Fruit fly (Drosophila melanogaster): ENCODE measurements around the gene CG12725.

CG12725 gene

DNA sequence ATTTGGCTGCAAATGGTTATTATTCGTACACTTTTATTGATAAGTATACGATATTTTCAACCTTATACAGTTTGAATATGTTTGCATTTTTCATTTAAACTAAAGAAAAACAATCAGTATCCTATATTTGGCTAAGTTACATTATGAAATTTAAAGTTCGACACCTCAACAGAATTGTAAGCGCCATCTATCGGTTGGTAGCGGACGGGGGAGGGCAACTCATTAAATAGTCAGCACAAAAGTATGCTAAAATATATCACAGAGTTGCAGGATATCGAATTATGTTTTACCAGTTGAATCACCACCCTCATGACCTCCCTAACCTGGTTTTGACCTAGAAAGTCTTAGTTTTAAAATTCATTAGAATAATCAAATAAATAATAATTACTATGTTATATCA lies 1.4 kb downstream of the CG12725 start (continued):
- TF ChIP-seq pita (GFP tag; optimal IDR thresholded peaks at IDR 0.05) (peak; percentile 32), lola (GFP tag; optimal IDR thresholded peaks at IDR 0.05) (no peak), CG11695 (GFP tag; IDR thresholded peaks at IDR 0.05) (no peak), CG18262 (tag; optimal IDR thresholded peaks at IDR 0.05) (peak; percentile 4), chinmo (GFP tag; IDR thresholded peaks at IDR 0.05; ENCODE audit: partially characterized antibody) (no peak), sima (GFP tag; optimal IDR thresholded peaks at IDR 0.05) (no peak), MTF-1 (GFP tag; optimal IDR thresholded peaks at IDR 0.05; ENCODE audit: borderline replicate concordance) (no peak), CG1603 (tag; optimal IDR thresholded peaks at IDR 0.05) (peak; percentile 26), HHEX (GFP tag; optimal IDR thresholded peaks at IDR 0.05) (no peak), lilli (GFP tag; optimal IDR thresholded peaks at IDR 0.05) (no peak), CG34422 (GFP tag; IDR thresholded peaks at IDR 0.05) (no peak), CG14965 (GFP tag; optimal IDR thresholded peaks at IDR 0.05; ENCODE audit: borderline replicate concordance) (peak; percentile 97), kah (GFP tag; optimal IDR thresholded peaks at IDR 0.05) (peak; percentile 2), Chrac-16 (GFP tag; optimal IDR thresholded peaks at IDR 0.05) (no peak), fu2 (GFP tag; optimal IDR thresholded peaks at IDR 0.05) (no peak), CG17361 (GFP tag; IDR thresholded peaks at IDR 0.05) (peak; percentile 24; the same call in 1 of the 3 replicates), CG13624 (GFP tag; optimal IDR thresholded peaks at IDR 0.05) (peak; percentile 9), ewg (GFP tag; optimal IDR thresholded peaks at IDR 0.05) (no peak), CG5953 (GFP tag; IDR thresholded peaks at IDR 0.05) (no peak), p53 (GFP tag; optimal IDR thresholded peaks at IDR 0.05) (no peak), zfh1 (GFP tag; IDR thresholded peaks at IDR 0.05) (0 out of 3 replicates have a peak, but pooled peaks have one; percentile 24), tna (GFP tag; IDR thresholded peaks at IDR 0.05; ENCODE audit: partially characterized antibody) (no peak), CG2889 (GFP tag; IDR thresholded peaks at IDR 0.05) (no peak), CG6254 (GFP tag; optimal IDR thresholded peaks at IDR 0.05) (no peak), tup (GFP tag; optimal IDR thresholded peaks at IDR 0.05) (no peak), Drgx (GFP tag; IDR thresholded peaks at IDR 0.05) (no peak), oc (tag; optimal IDR thresholded peaks at IDR 0.05) (no peak), HmgZ (tag; optimal IDR thresholded peaks at IDR 0.05) (no peak), CG4424 (GFP tag; optimal IDR thresholded peaks at IDR 0.05) (peak; percentile 7), CG10959 (GFP tag; IDR thresholded peaks at IDR 0.05) (peak; percentile 5; the same call in 1 of the 2 replicates), D19A (tag; optimal IDR thresholded peaks at IDR 0.05) (no peak), Ets65A (GFP tag) (no peak), scrt (GFP tag; optimal IDR thresholded peaks at IDR 0.05) (no peak), sc (optimal IDR thresholded peaks at IDR 0.05) (no peak), sc (GFP tag; optimal IDR thresholded peaks at IDR 0.05) (no peak)

DNA sequence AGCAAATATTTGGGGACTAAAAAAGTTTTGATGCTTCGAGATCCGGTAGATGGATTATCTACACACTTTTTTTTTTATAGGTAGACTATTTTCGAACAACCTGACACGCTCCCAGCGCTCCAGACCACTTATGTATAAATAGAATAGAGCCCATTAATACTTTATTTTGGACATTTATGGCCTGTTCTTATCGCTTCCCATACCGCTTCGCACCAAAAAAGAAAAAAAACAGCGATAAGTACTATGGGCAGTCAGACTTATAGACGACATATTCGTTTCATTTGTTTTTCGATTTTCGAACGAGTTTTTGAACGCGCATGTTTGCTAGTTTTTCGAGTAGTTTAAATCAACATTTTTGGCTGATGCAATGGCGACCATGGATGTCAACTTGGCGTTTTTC lies 5.1 kb downstream of the CG12725 start:
- TF ChIP-seq CG4707 (GFP tag; optimal IDR thresholded peaks at IDR 0.05) = peak; percentile 55
- peak; percentile 81 for TF ChIP-seq sqz (GFP tag; optimal IDR thresholded peaks at IDR 0.05)
- TF ChIP-seq CG10543 (GFP tag; optimal IDR thresholded peaks at IDR 0.05) = peak; percentile 20
- TF ChIP-seq sd (tag; optimal IDR thresholded peaks at IDR 0.05) = peak; percentile 14
- TF ChIP-seq CG32772 (GFP tag; IDR thresholded peaks at IDR 0.05) = peak; percentile 47; the same call in 1 of the 2 replicates
- no peak for TF ChIP-seq sisA (GFP tag; IDR thresholded peaks at IDR 0.05)
- TF ChIP-seq Taf1 (GFP tag; IDR thresholded peaks at IDR 0.05) = no peak
- TF ChIP-seq p53 (GFP tag; optimal IDR thresholded peaks at IDR 0.05) = no peak
- peak; percentile 52 for TF ChIP-seq exex (tag; optimal IDR thresholded peaks at IDR 0.05)
- peak; percentile 24 for TF ChIP-seq CG34376 (GFP tag; optimal IDR thresholded peaks at IDR 0.05)
- TF ChIP-seq Hey (tag; optimal IDR thresholded peaks at IDR 0.05) = peak; percentile 56
- peak; percentile 4 for TF ChIP-seq CG13894 (tag; optimal IDR thresholded peaks at IDR 0.05)
- no peak for TF ChIP-seq Gsc (GFP tag; IDR thresholded peaks at IDR 0.05)
- TF ChIP-seq Pdp1 (GFP tag; optimal IDR thresholded peaks at IDR 0.05) = peak in 1 of 2 experiments; percentile 33
- no peak for TF ChIP-seq CG10147 (GFP tag; optimal IDR thresholded peaks at IDR 0.05)
- peak; percentile 46 for TF ChIP-seq sug (tag; optimal IDR thresholded peaks at IDR 0.05)
- 0 out of 2 replicates have a peak, but pooled peaks have one; percentile 8 for TF ChIP-seq MBD-R2 (GFP tag; IDR thresholded peaks at IDR 0.05)
- TF ChIP-seq abd-A (tag; optimal IDR thresholded peaks at IDR 0.05) = peak; percentile 41
